Worm (Caenorhabditis elegans) whole organism, midembryonic: ENCODE measurements around the gene C53A5.13.

ENCODE experiments used
- T22C8.4 ChIP-seq: fragments of 200-800 bp; sonication (Bioruptor generic); IDR thresholded peaks from 2 replicates; pipeline ENCODE4 v1.3.6; 2022; ENCODE audit warnings: missing genetic modification characterization, missing compliant biosample characterization
- cog-1 ChIP-seq: sonication (generic microtip); optimal IDR thresholded peaks from 2 replicates; lab custom pipeline; 2016; ENCODE audit warnings: missing genetic modification characterization, missing compliant biosample characterization
- flt-1 ChIP-seq: fragments of 200-800 bp; sonication (Bioruptor generic); IDR thresholded peaks from 2 replicates; pipeline ENCODE4 v1.3.6; 2022; ENCODE audit warnings: missing genetic modification characterization, missing compliant biosample characterization
- klf-2 ChIP-seq: fragments of 200-800 bp; sonication (Bioruptor generic); conservative IDR thresholded peaks from 2 replicates; pipeline ENCODE4 v1.3.6; 2022; ENCODE audit warnings: missing genetic modification reagents, missing genetic modification characterization, missing compliant biosample characterization
- med-1 ChIP-seq: sonication (generic microtip); optimal IDR thresholded peaks from 2 replicates; lab custom pipeline; 2017; ENCODE audit warnings: missing genetic modification characterization, mild to moderate bottlenecking, missing compliant biosample characterization, antibody characterized with exemption, missing genetic modification reagents; ENCODE audit not compliant: insufficient read depth
- ztf-23 ChIP-seq: fragments of 200-800 bp; sonication (Bioruptor generic); IDR thresholded peaks from 2 replicates; pipeline ENCODE4 v1.3.6; 2022; ENCODE audit warnings: missing genetic modification reagents, missing genetic modification characterization, missing compliant biosample characterization
- ztf-29 ChIP-seq: fragments of 200-800 bp; sonication (Bioruptor generic); IDR thresholded peaks from 2 replicates; pipeline ENCODE4 v1.3.6; 2022; ENCODE audit warnings: missing genetic modification reagents, missing genetic modification characterization, missing compliant biosample characterization

DNA sequence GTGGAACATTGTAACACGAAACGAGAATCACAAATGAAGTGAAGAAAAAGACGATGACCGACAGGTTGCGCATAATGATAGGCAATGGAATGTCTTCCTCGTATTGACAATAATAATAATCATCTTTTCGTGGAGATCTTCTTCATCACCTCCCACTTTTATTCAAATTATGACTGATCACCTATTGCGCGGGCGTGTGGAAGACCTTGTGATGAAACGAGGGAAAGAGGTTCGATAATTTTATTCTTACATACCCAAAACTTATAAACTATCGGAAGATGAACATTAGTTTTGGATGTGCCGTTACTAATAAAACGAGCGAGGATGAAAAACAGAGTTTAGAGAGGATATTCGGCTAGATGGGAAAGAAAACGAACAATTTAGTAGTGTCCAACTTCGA lies 23.6 kb upstream of the C53A5.13 start, which contains the start of gene C53A5.2:
- no peak for TF ChIP-seq ztf-23 (GFP tag; lab: Robert Waterston, UW)
- TF ChIP-seq flt-1 (GFP tag; lab: Robert Waterston, UW), result no peak
- no peak for TF ChIP-seq cog-1 (tag; lab: Kevin White, UChicago)
- TF ChIP-seq klf-2, result no peak
- no peak for TF ChIP-seq ztf-29
- TF ChIP-seq med-1 (GFP tag; lab: Kevin White, UChicago), result no peak
- TF ChIP-seq T22C8.4 (GFP tag; lab: Robert Waterston, UW), result no peak
